Worm (Caenorhabditis elegans): Measurements from ENCODE around the gene tsp-6.

DNA sequence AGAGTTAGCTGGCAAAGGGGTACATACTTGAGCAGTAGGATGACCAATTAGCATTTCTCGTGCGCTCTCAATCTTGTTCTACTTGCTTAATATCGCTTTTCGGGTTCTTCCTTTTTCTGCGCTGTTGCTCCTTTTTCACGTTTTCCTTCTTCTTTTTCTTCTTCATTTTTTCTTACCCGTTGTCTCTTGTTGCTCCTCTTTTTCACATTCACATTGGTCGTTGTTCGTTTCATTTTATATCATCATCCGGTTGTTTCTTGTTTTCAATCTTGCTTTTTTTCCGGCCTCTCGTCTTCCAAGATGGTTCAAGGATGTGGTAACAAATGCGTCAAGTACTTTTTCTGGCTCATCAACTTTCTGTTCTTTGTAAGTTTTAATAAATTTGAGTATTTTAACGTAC, at the start of gene tsp-6:
- no peak for TF ChIP-seq dao-5 (tag; optimal IDR thresholded peaks at IDR 0.05)
- TF ChIP-seq him-1 (tag; optimal IDR thresholded peaks at IDR 0.05) = no peak
- TF ChIP-seq W03F9.2 (tag; optimal IDR thresholded peaks at IDR 0.05) = no peak

Measured in whole organism, L4/young adult.